Fruit fly (Drosophila melanogaster): ENCODE measurements around the gene Pli.

Gene Pli

dm6 chr3R:23817566-23818202, 72.2 kb downstream of the Pli start (continued):
- TF ChIP-seq Ada2b (GFP tag; IDR thresholded peaks at IDR 0.05) (0 out of 2 replicates have a peak, but pooled peaks have one; percentile 22), pnt (GFP tag; optimal IDR thresholded peaks at IDR 0.05) (no peak), CG32532 (GFP tag; IDR thresholded peaks at IDR 0.05) (peak; percentile 47; the same call in 1 of the 2 replicates), CG14441 (GFP tag; IDR thresholded peaks at IDR 0.05) (peak; percentile 56), CG10366 (GFP tag; IDR thresholded peaks at IDR 0.05) (peak; percentile 47), NFAT (GFP tag; IDR thresholded peaks at IDR 0.05) (peak; percentile 41; the same call in 1 of the 2 replicates), CG9609 (GFP tag; optimal IDR thresholded peaks at IDR 0.05) (peak; percentile 22), bab2 (GFP tag; optimal IDR thresholded peaks at IDR 0.05) (peak; percentile 2), bigmax (GFP tag; optimal IDR thresholded peaks at IDR 0.05) (no peak), grau (tag; optimal IDR thresholded peaks at IDR 0.05) (peak; percentile 89), HmgZ (tag; optimal IDR thresholded peaks at IDR 0.05) (peak; percentile 2), Xrp1 (GFP tag; IDR thresholded peaks at IDR 0.05) (peak; percentile 23; the same call in 1 of the 2 replicates), tin (GFP tag; optimal IDR thresholded peaks at IDR 0.05) (no peak), sens-2 (GFP tag; IDR thresholded peaks at IDR 0.05) (no peak), Antp (GFP tag; optimal IDR thresholded peaks at IDR 0.05) (no peak), gsb (GFP tag; IDR thresholded peaks at IDR 0.05) (no peak), seq (GFP tag; IDR thresholded peaks at IDR 0.05) (peak; percentile 54), salm (tag; optimal IDR thresholded peaks at IDR 0.05) (no peak), slou (GFP tag; optimal IDR thresholded peaks at IDR 0.05) (no peak), cg (GFP tag; optimal IDR thresholded peaks at IDR 0.05) (peak; percentile 39), Rfx (GFP tag; IDR thresholded peaks at IDR 0.05) (peak; percentile 56), Dad (GFP tag; optimal IDR thresholded peaks at IDR 0.05) (peak; percentile 10), Oli (tag; optimal IDR thresholded peaks at IDR 0.05) (peak; percentile 37), Xbp1 (GFP tag; optimal IDR thresholded peaks at IDR 0.05) (peak; percentile 24)

All from whole organism, embryonic.